Fruit fly (Drosophila melanogaster) Kc167 (cell line): ENCODE measurements around the gene Gr10a.

ENCODE experiments used
- Sin3A ChIP-seq: fragments of >200 bp; optimal IDR thresholded peaks from 2 replicates; lab custom pipeline; 2018; ENCODE audit warnings: missing external identifiers
- h ChIP-seq: fragments of >200 bp; optimal IDR thresholded peaks from 3 replicates; lab custom pipeline; 2018; ENCODE audit warnings: missing external identifiers
- insv ChIP-seq: fragments of >200 bp; optimal IDR thresholded peaks from 3 replicates; lab custom pipeline; 2018; ENCODE audit warnings: missing external identifiers
- psq ChIP-seq: fragments of >200 bp; optimal IDR thresholded peaks from 2 replicates; lab custom pipeline; 2017; ENCODE audit warnings: missing external identifiers
- ttk ChIP-seq: sonication (Bioruptor generic); optimal IDR thresholded peaks from 2 replicates; lab custom pipeline; 2017; ENCODE audit warnings: missing external identifiers

DNA sequence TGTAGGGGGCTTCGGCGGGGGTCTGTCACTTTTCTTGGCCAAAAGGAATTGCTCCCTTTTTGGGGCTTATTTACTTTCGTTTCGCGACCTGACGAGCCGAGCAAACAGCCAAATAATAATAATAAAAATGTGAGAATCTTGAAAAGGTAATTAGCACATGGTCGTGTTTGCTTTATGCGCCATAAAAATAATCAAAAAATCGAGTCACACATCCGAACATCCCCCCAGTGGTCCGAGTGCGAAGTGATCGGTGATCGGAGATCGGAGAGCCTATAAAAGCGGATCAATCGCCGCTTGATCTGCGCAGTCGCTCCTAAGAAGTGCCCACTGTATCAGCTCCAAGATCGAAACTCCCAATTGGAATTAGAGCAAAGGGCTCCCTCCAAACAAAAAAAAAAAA is 5.3 kb upstream of the Gr10a start, which contains the start of gene Gs2:
- TF ChIP-seq psq (no peak), insv (lab: Kevin White, UChicago) (no peak), ttk (lab: Kevin White, UChicago) (no peak), h (lab: Kevin White, UChicago) (no peak), Sin3A (lab: Kevin White, UChicago) (no peak)
